Worm (Caenorhabditis elegans) whole organism, L1 larva: ENCODE data around the gene F39F10.5.

ENCODE experiments used
- egl-13 ChIP-seq: sonication (generic microtip); optimal IDR thresholded peaks from 2 replicates; lab custom pipeline; 2016; ENCODE audit warnings: missing genotype, missing genetic modification reagents, missing genetic modification characterization, missing compliant biosample characterization
- nhr-76 ChIP-seq: sonication (generic microtip); optimal IDR thresholded peaks from 2 replicates; lab custom pipeline; 2017; ENCODE audit warnings: missing biosample characterization, missing genetic modification characterization
- nhr-77 ChIP-seq: fragments of 150-350 bp; optimal IDR thresholded peaks from 2 replicates; lab custom pipeline; 2014; ENCODE audit warnings: missing biosample characterization, missing genetic modification characterization
- tbx-2 ChIP-seq: sonication (generic microtip); optimal IDR thresholded peaks from 2 replicates; lab custom pipeline; 2016; ENCODE audit warnings: missing genetic modification characterization, missing compliant biosample characterization

- TF ChIP-seq egl-13, result no peak
- TF ChIP-seq nhr-77 (tag; lab: Kevin White, UChicago), result no peak
- no peak for TF ChIP-seq tbx-2
- no peak for TF ChIP-seq nhr-76 (tag; lab: Kevin White, UChicago)
Observed at ce11 chrX:16930333-16930621, 16.7 kb upstream of the F39F10.5 start.
